Worm (Caenorhabditis elegans): Measurements from ENCODE around the gene flp-7.

Gene flp-7

DNA sequence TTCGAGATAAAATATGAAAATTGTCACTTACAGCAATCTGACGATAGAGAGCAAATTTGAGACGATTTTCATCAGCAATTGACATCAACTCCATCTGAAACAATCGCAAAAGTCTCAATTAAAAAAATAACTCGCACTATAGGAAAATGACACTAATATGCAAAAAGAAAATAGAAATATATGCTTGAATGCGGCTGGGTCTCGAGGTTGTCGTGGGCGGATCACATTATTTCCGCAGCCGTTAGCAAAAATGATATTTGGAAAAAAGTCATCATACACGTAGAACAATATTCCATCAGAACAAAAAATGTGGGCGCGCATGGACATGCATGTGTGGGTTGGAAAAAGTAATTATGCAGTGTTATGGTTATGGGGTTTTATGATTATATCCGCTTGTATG, 31.6 kb downstream of the flp-7 start, which contains the start of gene Y23B4A.1:
Y23B4A.1 (minus strand) TSS at position 101 of the 400 bp plus-strand sequence.
- TF ChIP-seq ztf-11 (tag; optimal IDR thresholded peaks at IDR 0.05) (no peak), nhr-11 (tag; optimal IDR thresholded peaks at IDR 0.05) (no peak), pha-4 (tag; optimal IDR thresholded peaks at IDR 0.05) (no peak), ceh-28 (tag; optimal IDR thresholded peaks at IDR 0.05) (no peak), aly-2 (tag; optimal IDR thresholded peaks at IDR 0.05) (no peak), daf-12 (tag; optimal IDR thresholded peaks at IDR 0.05) (no peak), ceh-16 (tag; optimal IDR thresholded peaks at IDR 0.05) (no peak)

DNA sequence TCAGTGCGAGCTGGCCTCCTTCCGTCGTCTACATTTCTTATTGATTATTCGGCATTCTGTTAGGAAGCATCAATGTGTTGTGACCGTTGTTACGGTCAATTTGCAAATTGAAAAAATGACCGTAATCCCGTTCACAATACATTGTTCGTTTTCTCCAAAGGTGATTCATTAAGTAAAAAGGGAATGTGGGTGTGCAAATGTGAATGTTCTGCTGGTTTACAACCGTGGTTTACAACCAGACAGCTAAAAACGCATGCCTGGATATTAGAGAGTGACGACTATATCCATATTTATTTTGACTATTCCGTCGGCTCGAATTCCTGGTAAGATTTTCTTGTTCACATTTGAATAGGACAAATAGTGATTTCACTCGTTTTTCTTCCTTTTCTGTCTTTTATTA, 33.4 kb downstream of the flp-7 start, which contains the start of gene capa-1:
capa-1 (plus strand) TSS at position 301 of the 400 bp plus-strand sequence.
- no peak for TF ChIP-seq lsy-12 (tag; optimal IDR thresholded peaks at IDR 0.05)
- TF ChIP-seq elt-2 (tag; optimal IDR thresholded peaks at IDR 0.05), result no peak
- no peak for TF ChIP-seq nhr-76 (tag; optimal IDR thresholded peaks at IDR 0.05)
- TF ChIP-seq nhr-28 (tag; optimal IDR thresholded peaks at IDR 0.05), result no peak
- TF ChIP-seq R02D3.7 (tag; optimal IDR thresholded peaks at IDR 0.05), result no peak
- no peak for TF ChIP-seq eor-1 (tag; optimal IDR thresholded peaks at IDR 0.05)
- no peak for TF ChIP-seq unc-39 (tag; optimal IDR thresholded peaks at IDR 0.05)
- no peak for TF ChIP-seq ama-1 (optimal IDR thresholded peaks at IDR 0.05)
- no peak for TF ChIP-seq nhr-43 (tag; optimal IDR thresholded peaks at IDR 0.05; ENCODE audit: poor library complexity, severe bottlenecking)
- no peak for TF ChIP-seq mdl-1 (tag; optimal IDR thresholded peaks at IDR 0.05)
- no peak for TF ChIP-seq aly-2 (tag; optimal IDR thresholded peaks at IDR 0.05)
- no peak for TF ChIP-seq zag-1 (tag; optimal IDR thresholded peaks at IDR 0.05)
- no peak for TF ChIP-seq egl-5 (tag; optimal IDR thresholded peaks at IDR 0.05)

ce11 chrX:5923672-5924071, 38.0 kb downstream of the flp-7 start:
- TF ChIP-seq mdl-1 (tag; optimal IDR thresholded peaks at IDR 0.05) (no peak), eor-1 (tag; optimal IDR thresholded peaks at IDR 0.05) (no peak), nhr-76 (tag; optimal IDR thresholded peaks at IDR 0.05) (no peak), nhr-77 (tag; optimal IDR thresholded peaks at IDR 0.05) (no peak), zag-1 (tag; optimal IDR thresholded peaks at IDR 0.05) (no peak), hmg-11 (tag; optimal IDR thresholded peaks at IDR 0.05) (no peak), snpc-4 (tag; optimal IDR thresholded peaks at IDR 0.05) (no peak), fkh-10 (GFP tag; optimal IDR thresholded peaks at IDR 0.05) (no peak), tbx-2 (tag; optimal IDR thresholded peaks at IDR 0.05) (no peak), mml-1 (tag; optimal IDR thresholded peaks at IDR 0.05) (no peak), unc-39 (tag; optimal IDR thresholded peaks at IDR 0.05) (no peak), nfya-1 (tag; optimal IDR thresholded peaks at IDR 0.05; ENCODE audit: insufficient read depth) (no peak), ama-1 (optimal IDR thresholded peaks at IDR 0.05) (no peak), nhr-23 (tag; optimal IDR thresholded peaks at IDR 0.05) (no peak)

ce11 chrX:5930822-5931221, 45.2 kb downstream of the flp-7 start, which contains the start of gene egl-6:
TSS of gene egl-6 (plus strand) at chrX:5931122.
- TF ChIP-seq fkh-2 (tag; optimal IDR thresholded peaks at IDR 0.05), result no peak

ce11 chrX:5932923-5933322, 47.3 kb downstream of the flp-7 start:
- TF ChIP-seq ceh-28 (tag; optimal IDR thresholded peaks at IDR 0.05) (no peak), nhr-12 (tag; optimal IDR thresholded peaks at IDR 0.05) (no peak), mdl-1 (tag; optimal IDR thresholded peaks at IDR 0.05) (no peak), egl-5 (tag; optimal IDR thresholded peaks at IDR 0.05) (no peak), elt-3 (tag; optimal IDR thresholded peaks at IDR 0.05) (no peak), eor-1 (tag; optimal IDR thresholded peaks at IDR 0.05) (no peak), mml-1 (tag; optimal IDR thresholded peaks at IDR 0.05) (no peak), pha-4 (tag; optimal IDR thresholded peaks at IDR 0.05) (no peak), lin-15B (tag; optimal IDR thresholded peaks at IDR 0.05) (no peak), zag-1 (tag; optimal IDR thresholded peaks at IDR 0.05) (no peak), nhr-77 (tag; optimal IDR thresholded peaks at IDR 0.05) (no peak), snpc-4 (tag; optimal IDR thresholded peaks at IDR 0.05) (no peak), pqm-1 (tag; optimal IDR thresholded peaks at IDR 0.05) (no peak), lin-39 (tag; optimal IDR thresholded peaks at IDR 0.05) (no peak), ama-1 (optimal IDR thresholded peaks at IDR 0.05) (no peak), jun-1 (tag; optimal IDR thresholded peaks at IDR 0.05) (no peak), nhr-25 (tag; optimal IDR thresholded peaks at IDR 0.05) (no peak), ceh-9 (tag; optimal IDR thresholded peaks at IDR 0.05) (no peak)

Measured in whole organism, L3 larva.